Fruit fly (Drosophila melanogaster) whole organism, embryonic: Measurements from ENCODE around the gene Ufl1.

Experiments used
- Atf3 ChIP-seq: fragments of 200-800 bp; sonication (Bioruptor generic); optimal IDR thresholded peaks from 3 replicates; lab custom pipeline; 2016; ENCODE audit warnings: missing biosample characterization, missing genetic modification characterization
- CG10979 ChIP-seq: fragments of 200-800 bp; sonication (Bioruptor generic); optimal IDR thresholded peaks from 2 replicates; lab custom pipeline; 2018; ENCODE audit warnings: missing biosample characterization, mild to moderate bottlenecking, missing genetic modification characterization, moderate library complexity
- CG11093 ChIP-seq: fragments of 200-800 bp; sonication (Bioruptor generic); IDR thresholded peaks from 3 replicates; pipeline ENCODE4 v1.3.6; 2022; ENCODE audit warnings: missing biosample characterization, missing genetic modification characterization
- CG11560 ChIP-seq: fragments of 200-800 bp; sonication (Bioruptor generic); IDR thresholded peaks from 3 replicates; pipeline ENCODE4 v1.3.6; 2022; ENCODE audit warnings: missing biosample characterization, missing genetic modification characterization
- CG12219 ChIP-seq: fragments of 200-800 bp; sonication (Bioruptor generic); optimal IDR thresholded peaks from 3 replicates; lab custom pipeline; 2018; ENCODE audit warnings: missing biosample characterization, mild to moderate bottlenecking, missing genetic modification characterization
- CG12236 ChIP-seq: fragments of 200-800 bp; sonication (Bioruptor generic); optimal IDR thresholded peaks from 2 replicates; lab custom pipeline; 2016; ENCODE audit warnings: missing biosample characterization, missing genetic modification characterization
- CG1233 ChIP-seq: fragments of 200-800 bp; sonication (Bioruptor generic); optimal IDR thresholded peaks from 4 replicates; lab custom pipeline; 2018; ENCODE audit warnings: missing biosample characterization, mild to moderate bottlenecking, missing genetic modification characterization
- CG14860 ChIP-seq: fragments of 200-800 bp; sonication (Bioruptor generic); IDR thresholded peaks from 3 replicates; pipeline ENCODE4 v1.3.6; 2022; ENCODE audit warnings: missing biosample characterization, missing genetic modification characterization; ENCODE audit not compliant: partially characterized antibody
- CG15479 ChIP-seq: fragments of 200-800 bp; sonication (Bioruptor generic); optimal IDR thresholded peaks from 3 replicates; lab custom pipeline; 2019; ENCODE audit warnings: missing biosample characterization, mild to moderate bottlenecking, missing genetic modification characterization, moderate library complexity
- CG17802 ChIP-seq: fragments of 200-800 bp; sonication (Bioruptor generic); optimal IDR thresholded peaks from 2 replicates; lab custom pipeline; 2018; ENCODE audit warnings: missing biosample characterization, mild to moderate bottlenecking, missing genetic modification characterization, moderate library complexity
- CG2116 ChIP-seq: fragments of 200-800 bp; sonication (Bioruptor generic); optimal IDR thresholded peaks from 3 replicates; lab custom pipeline; 2018; ENCODE audit warnings: missing biosample characterization, mild to moderate bottlenecking, missing genetic modification characterization
- CG30020 ChIP-seq: fragments of 200-800 bp; optimal IDR thresholded peaks from 2 replicates; lab custom pipeline; 2019; ENCODE audit warnings: missing biosample characterization, mild to moderate bottlenecking, missing genetic modification characterization, moderate library complexity
- CG3065 ChIP-seq: fragments of 200-800 bp; sonication (Bioruptor generic); optimal IDR thresholded peaks from 2 replicates; lab custom pipeline; 2016; ENCODE audit warnings: missing biosample characterization, missing genetic modification characterization
- CG3163 ChIP-seq: fragments of 200-800 bp; sonication (Bioruptor generic); optimal IDR thresholded peaks from 3 replicates; lab custom pipeline; 2016; ENCODE audit warnings: missing biosample characterization, missing genetic modification characterization
- CG3407 ChIP-seq: fragments of 200-800 bp; sonication (Bioruptor generic); optimal IDR thresholded peaks from 2 replicates; lab custom pipeline; 2018; ENCODE audit warnings: missing biosample characterization, mild to moderate bottlenecking, missing genetic modification characterization
- CG4404 ChIP-seq: fragments of 200-800 bp; sonication (Bioruptor generic); IDR thresholded peaks from 2 replicates; pipeline ENCODE4 v1.3.6; 2022; ENCODE audit warnings: missing biosample characterization, missing genetic modification characterization
- CG6272 ChIP-seq: fragments of 200-800 bp; sonication (Bioruptor generic); IDR thresholded peaks from 2 replicates; pipeline ENCODE4 v1.3.6; 2022; ENCODE audit warnings: missing biosample characterization, missing genetic modification characterization
- CG8281 ChIP-seq: fragments of 200-800 bp; sonication (Bioruptor generic); optimal IDR thresholded peaks from 2 replicates; lab custom pipeline; 2018; ENCODE audit warnings: missing biosample characterization, mild to moderate bottlenecking, missing genetic modification characterization, moderate library complexity
- CG8765 ChIP-seq: fragments of 200-800 bp; sonication (Bioruptor generic); IDR thresholded peaks from 2 replicates; pipeline ENCODE4 v1.3.6; 2022; ENCODE audit warnings: missing biosample characterization, missing genetic modification characterization
- CG9437 ChIP-seq: fragments of 200-800 bp; sonication (Bioruptor generic); optimal IDR thresholded peaks from 2 replicates; lab custom pipeline; 2018; ENCODE audit warnings: missing biosample characterization, mild to moderate bottlenecking, missing genetic modification characterization
- CHES-1-like ChIP-seq: fragments of 200-800 bp; sonication (Bioruptor generic); optimal IDR thresholded peaks from 2 replicates; lab custom pipeline; 2016; ENCODE audit warnings: missing biosample characterization, missing genetic modification characterization
- CTCF ChIP-seq: fragments of 200-800 bp; sonication (Bioruptor generic); optimal IDR thresholded peaks from 2 replicates; lab custom pipeline; 2017; ENCODE audit warnings: missing biosample characterization, mild to moderate bottlenecking, missing genetic modification characterization, moderate library complexity
- D19B ChIP-seq: fragments of 200-800 bp; sonication (Bioruptor generic); optimal IDR thresholded peaks from 2 replicates; lab custom pipeline; 2017; ENCODE audit warnings: missing biosample characterization, mild to moderate bottlenecking, missing genetic modification characterization
- Deaf1 ChIP-seq: fragments of 200-800 bp; optimal IDR thresholded peaks from 3 replicates; lab custom pipeline; 2019; ENCODE audit warnings: missing biosample characterization, mild to moderate bottlenecking, missing genetic modification characterization, moderate library complexity
- ERR ChIP-seq: fragments of 200-800 bp; sonication (Bioruptor generic); optimal IDR thresholded peaks from 2 replicates; lab custom pipeline; 2016; ENCODE audit warnings: missing biosample characterization, missing genetic modification characterization
- Fer2 ChIP-seq: fragments of 200-800 bp; sonication (Bioruptor generic); optimal IDR thresholded peaks from 2 replicates; lab custom pipeline; 2018; ENCODE audit warnings: missing biosample characterization, mild to moderate bottlenecking, missing genetic modification characterization, moderate library complexity
- Hmr ChIP-seq: fragments of 200-800 bp; sonication (Bioruptor generic); optimal IDR thresholded peaks from 3 replicates; lab custom pipeline; 2017; ENCODE audit warnings: mild to moderate bottlenecking, missing biosample characterization, missing genetic modification reagents, missing genetic modification characterization
- Hr78 ChIP-seq, 2 experiments: fragments of 200-800 bp in 1 of 2; fragments of >200 bp in 1 of 2; sonication (Bioruptor generic) in 1 of 2; optimal IDR thresholded peaks; 2 replicates each; lab custom pipeline; 2017 to 2019; ENCODE audit warnings: missing biosample characterization in 2 of 2, missing genetic modification characterization in 2 of 2, mild to moderate bottlenecking in 1 of 2, moderate library complexity in 1 of 2
- Hsf ChIP-seq: fragments of 200-800 bp; sonication (Bioruptor generic); optimal IDR thresholded peaks from 3 replicates; lab custom pipeline; 2016; ENCODE audit warnings: missing biosample characterization, missing genetic modification characterization
- NK7.1 ChIP-seq: fragments of 200-800 bp; sonication (Bioruptor generic); optimal IDR thresholded peaks from 3 replicates; lab custom pipeline; 2016; ENCODE audit warnings: missing biosample characterization, missing genetic modification characterization
- Six4 ChIP-seq: fragments of 200-800 bp; sonication (Bioruptor generic); optimal IDR thresholded peaks from 2 replicates; lab custom pipeline; 2016; ENCODE audit warnings: missing biosample characterization, missing genetic modification characterization
- Trl ChIP-seq, 3 experiments: fragments of >200 bp in 2 of 3; fragments of 200-800 bp in 1 of 3; sonication (Bioruptor generic) in 1 of 3; optimal IDR thresholded peaks; 2 replicates in 1 of 3; 3 replicates in 2 of 3; lab custom pipeline; 2016 to 2017; ENCODE audit warnings: missing biosample characterization in 1 of 3, missing genetic modification characterization in 1 of 3
- ac ChIP-seq: fragments of 200-800 bp; sonication (Bioruptor generic); optimal IDR thresholded peaks from 3 replicates; lab custom pipeline; 2017; ENCODE audit warnings: missing biosample characterization, mild to moderate bottlenecking, missing genetic modification characterization
- bab2 ChIP-seq: fragments of 200-800 bp; sonication (Bioruptor generic); optimal IDR thresholded peaks from 2 replicates; lab custom pipeline; 2016; ENCODE audit warnings: missing biosample characterization, missing genetic modification characterization
- bowl ChIP-seq: fragments of 200-800 bp; sonication (Bioruptor generic); IDR thresholded peaks from 2 replicates; pipeline ENCODE4 v1.3.6; 2022; ENCODE audit warnings: missing biosample characterization, missing genetic modification characterization
- cg ChIP-seq: fragments of 200-800 bp; sonication (Bioruptor generic); optimal IDR thresholded peaks from 3 replicates; lab custom pipeline; 2019; ENCODE audit warnings: missing biosample characterization, mild to moderate bottlenecking, missing genetic modification characterization, moderate library complexity
- dmrt11E ChIP-seq: fragments of 200-800 bp; sonication (Bioruptor generic); optimal IDR thresholded peaks from 3 replicates; lab custom pipeline; 2018; ENCODE audit warnings: missing biosample characterization, mild to moderate bottlenecking, missing genetic modification characterization, moderate library complexity
- exex ChIP-seq: fragments of 200-800 bp; sonication (Bioruptor generic); optimal IDR thresholded peaks from 4 replicates; lab custom pipeline; 2018; ENCODE audit warnings: missing biosample characterization, mild to moderate bottlenecking, missing genetic modification characterization, moderate library complexity
- fd102C ChIP-seq: fragments of 200-800 bp; sonication (Bioruptor generic); optimal IDR thresholded peaks from 2 replicates; lab custom pipeline; 2018; ENCODE audit warnings: missing biosample characterization, mild to moderate bottlenecking, missing genetic modification characterization, moderate library complexity
- fu2 ChIP-seq: fragments of 200-800 bp; sonication (Bioruptor generic); optimal IDR thresholded peaks from 2 replicates; lab custom pipeline; 2016; ENCODE audit warnings: missing biosample characterization, missing genetic modification characterization
- gcm ChIP-seq: fragments of 200-800 bp; sonication (Bioruptor generic); optimal IDR thresholded peaks from 2 replicates; lab custom pipeline; 2019; ENCODE audit warnings: missing biosample characterization, mild to moderate bottlenecking, missing genetic modification characterization, moderate library complexity
- gem ChIP-seq: fragments of 200-800 bp; sonication (Bioruptor generic); optimal IDR thresholded peaks from 2 replicates; lab custom pipeline; 2019; ENCODE audit warnings: missing biosample characterization, mild to moderate bottlenecking, missing genetic modification characterization, moderate library complexity
- hkb ChIP-seq, 2 experiments: fragments of 200-800 bp in 1 of 2; fragments of >200 bp in 1 of 2; sonication (Bioruptor generic) in 1 of 2; IDR thresholded peaks in 1 of 2; optimal IDR thresholded peaks in 1 of 2; 2 replicates each; pipeline versions ENCODE4 v1.3.6 to Lab custom; 2017 to 2022; ENCODE audit warnings: missing biosample characterization in 1 of 2, missing genetic modification characterization in 1 of 2
- lilli ChIP-seq: fragments of 200-800 bp; sonication (Bioruptor generic); optimal IDR thresholded peaks from 3 replicates; lab custom pipeline; 2016; ENCODE audit warnings: missing biosample characterization, missing genetic modification characterization
- phol ChIP-seq: fragments of 200-800 bp; sonication (Bioruptor generic); optimal IDR thresholded peaks from 3 replicates; lab custom pipeline; 2018; ENCODE audit warnings: missing biosample characterization, mild to moderate bottlenecking, missing genetic modification characterization, moderate library complexity
- pita ChIP-seq: fragments of 200-800 bp; sonication (Bioruptor generic); optimal IDR thresholded peaks from 2 replicates; lab custom pipeline; 2017; ENCODE audit warnings: missing biosample characterization, mild to moderate bottlenecking, missing genetic modification characterization
- shn ChIP-seq: fragments of 200-800 bp; sonication (Bioruptor generic); optimal IDR thresholded peaks from 3 replicates; lab custom pipeline; 2016; ENCODE audit warnings: missing biosample characterization, missing genetic modification characterization
- ssp ChIP-seq: fragments of 200-800 bp; sonication (Bioruptor generic); IDR thresholded peaks from 2 replicates; pipeline ENCODE4 v1.3.6; 2022; ENCODE audit warnings: missing biosample characterization, missing genetic modification characterization
- ttk ChIP-seq: fragments of 200-800 bp; sonication (Bioruptor generic); IDR thresholded peaks from 2 replicates; pipeline ENCODE4 v2.1.2; 2022; ENCODE audit warnings: missing biosample characterization, missing genetic modification characterization

Ufl1 gene

DNA sequence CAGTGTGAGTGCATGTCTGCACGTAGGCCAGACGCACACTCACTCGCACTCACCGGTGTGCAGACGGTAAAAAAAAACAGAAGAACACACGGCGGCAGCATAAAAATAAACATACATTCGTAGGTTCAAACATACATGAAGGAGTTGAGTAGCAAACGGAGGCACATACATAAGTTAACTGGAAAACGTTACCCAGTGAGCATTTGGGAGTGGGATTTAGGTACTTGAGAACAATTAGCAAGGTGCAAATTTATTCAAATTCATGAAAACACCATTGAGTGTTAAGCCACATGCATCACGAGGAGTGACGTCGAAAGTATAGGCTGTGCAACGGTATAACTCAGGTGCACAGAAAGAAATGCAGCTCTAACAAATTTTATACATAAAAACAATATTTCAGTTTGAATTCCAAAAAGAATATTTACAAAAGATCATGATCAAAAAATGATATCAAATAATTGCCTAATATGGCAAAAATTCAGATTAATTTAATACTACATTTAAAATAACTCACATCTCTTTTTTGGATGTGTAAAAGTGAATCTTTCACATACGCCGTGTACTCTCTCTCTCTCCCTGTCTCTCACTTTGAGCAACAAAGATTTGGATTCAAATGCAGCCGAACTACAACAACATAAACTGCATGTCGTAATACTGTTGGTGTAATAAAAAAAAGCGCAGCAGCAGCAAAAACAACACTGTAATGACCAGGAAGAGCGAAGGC lies 34.5 kb upstream of the Ufl1 start (continued):
- TF ChIP-seq CG15479 (GFP tag; lab: Kevin White, UChicago), result peak; percentile 51
- peak; percentile 93 for TF ChIP-seq ac (GFP tag; lab: Kevin White, UChicago)
- TF ChIP-seq shn (GFP tag; lab: Kevin White, UChicago), result peak; percentile 77
- TF ChIP-seq Trl (optimal IDR thresholded peaks at IDR 0.05; lab: Kevin White, UChicago), result peak in 1 of 2 experiments; percentile 69
- TF ChIP-seq Trl (GFP tag; optimal IDR thresholded peaks at IDR 0.05; lab: Kevin White, UChicago), result peak; percentile 76
- peak; percentile 72 for TF ChIP-seq Deaf1 (tag; lab: Kevin White, UChicago)
- TF ChIP-seq gem (tag; lab: Kevin White, UChicago), result peak; percentile 97
- TF ChIP-seq ttk (GFP tag; lab: Robert Waterston, UW), result no peak
- TF ChIP-seq CG1233 (GFP tag; lab: Kevin White, UChicago), result peak; percentile 93
- peak; percentile 83 for TF ChIP-seq CG17802 (tag; lab: Kevin White, UChicago)
- peak in 1 of 2 experiments; percentile 92 for TF ChIP-seq Hr78 (GFP tag; optimal IDR thresholded peaks at IDR 0.05; lab: Kevin White, UChicago)
- TF ChIP-seq ssp (GFP tag; lab: Robert Waterston, UW), result no peak
- TF ChIP-seq CHES-1-like (GFP tag; lab: Kevin White, UChicago), result peak; percentile 78
- peak; percentile 90 for TF ChIP-seq CG12219
- peak; percentile 22 for TF ChIP-seq ERR (GFP tag; lab: Kevin White, UChicago)
- TF ChIP-seq CG8765, result no peak
- TF ChIP-seq pita (GFP tag; lab: Kevin White, UChicago), result no peak
- peak; percentile 94 for TF ChIP-seq CG3407 (GFP tag; lab: Kevin White, UChicago)
- peak; percentile 98 for TF ChIP-seq phol (tag; lab: Kevin White, UChicago)
- no peak for TF ChIP-seq hkb (optimal IDR thresholded peaks at IDR 0.05; lab: Kevin White, UChicago)
- no peak for TF ChIP-seq hkb (GFP tag; IDR thresholded peaks at IDR 0.05; lab: Robert Waterston, UW)
- TF ChIP-seq Hsf (GFP tag; lab: Kevin White, UChicago), result peak; percentile 94
- peak; percentile 86 for TF ChIP-seq CG6272
- no peak for TF ChIP-seq CG4404 (GFP tag; lab: Robert Waterston, UW)
- no peak for TF ChIP-seq CG11560 (tag; lab: Robert Waterston, UW)
- TF ChIP-seq CG8281 (tag; lab: Kevin White, UChicago), result peak; percentile 84
- TF ChIP-seq Hmr (GFP tag; lab: Kevin White, UChicago), result peak; percentile 40
- peak; percentile 68 for TF ChIP-seq fu2 (GFP tag; lab: Kevin White, UChicago)
- TF ChIP-seq exex (tag; lab: Kevin White, UChicago), result peak; percentile 34
- TF ChIP-seq CG30020, result peak; percentile 87
- no peak for TF ChIP-seq bowl (GFP tag; lab: Robert Waterston, UW)
- TF ChIP-seq CG9437, result peak; percentile 92
- peak; percentile 88 for TF ChIP-seq NK7.1 (GFP tag; lab: Kevin White, UChicago)
- peak; percentile 85 for TF ChIP-seq lilli (GFP tag; lab: Kevin White, UChicago)
- peak; percentile 92 for TF ChIP-seq Atf3 (GFP tag; lab: Kevin White, UChicago)
- TF ChIP-seq D19B (GFP tag; lab: Kevin White, UChicago), result peak; percentile 31
- peak; percentile 50 for TF ChIP-seq CTCF
- TF ChIP-seq fd102C (GFP tag; lab: Kevin White, UChicago), result peak; percentile 77
- peak; percentile 99 for TF ChIP-seq CG10979 (tag; lab: Kevin White, UChicago)
- peak; percentile 96 for TF ChIP-seq Six4 (GFP tag; lab: Kevin White, UChicago)
- TF ChIP-seq CG11093 (GFP tag; lab: Robert Waterston, UW), result peak; percentile 94
- TF ChIP-seq gcm (GFP tag; lab: Kevin White, UChicago), result peak; percentile 97
- peak; percentile 74 for TF ChIP-seq CG2116 (GFP tag; lab: Kevin White, UChicago)
- peak; percentile 95 for TF ChIP-seq cg (GFP tag; lab: Kevin White, UChicago)
- TF ChIP-seq CG12236, result peak; percentile 95
- peak; percentile 68 for TF ChIP-seq CG3163
- peak; percentile 93 for TF ChIP-seq bab2
- peak; percentile 63 for TF ChIP-seq Fer2
- TF ChIP-seq dmrt11E, result peak; percentile 99
- TF ChIP-seq CG14860 (GFP tag; lab: Robert Waterston, UW), result no peak
- TF ChIP-seq CG3065 (GFP tag; lab: Kevin White, UChicago), result peak; percentile 86
